Fruit fly (Drosophila melanogaster) Kc167 (cell line): Measurements from ENCODE around the gene Itgbn.

Source experiments
- Myc ChIP-seq: fragments of >200 bp; optimal IDR thresholded peaks from 2 replicates; lab custom pipeline; 2017; ENCODE audit warnings: missing external identifiers
- h ChIP-seq: fragments of >200 bp; optimal IDR thresholded peaks from 3 replicates; lab custom pipeline; 2018; ENCODE audit warnings: missing external identifiers
- psq ChIP-seq: fragments of >200 bp; optimal IDR thresholded peaks from 2 replicates; lab custom pipeline; 2017; ENCODE audit warnings: missing external identifiers

DNA sequence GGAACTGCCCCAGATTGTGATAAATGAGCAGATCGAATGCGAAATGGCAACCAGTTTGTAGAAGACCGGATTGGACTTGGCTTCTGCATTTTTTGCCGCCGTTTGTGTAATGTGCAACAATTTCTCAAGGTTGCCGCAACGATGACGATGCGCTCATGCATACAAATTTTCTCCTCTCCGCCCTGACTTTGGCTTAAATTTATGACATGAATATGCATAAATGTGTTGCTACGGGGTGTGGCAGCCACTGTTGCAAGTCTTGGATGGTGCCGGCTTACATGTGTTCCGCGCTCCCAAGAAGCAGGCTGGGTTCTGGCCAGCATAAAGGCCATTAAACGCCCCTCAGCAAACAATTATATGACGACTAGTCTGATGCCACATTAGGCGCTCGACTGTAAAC is 8.8 kb downstream of the Itgbn start:
- TF ChIP-seq Myc (no peak), psq (lab: Kevin White, UChicago) (no peak), h (lab: Kevin White, UChicago) (no peak)
